Worm (Caenorhabditis elegans): ENCODE measurements around the gene apa-2.

apa-2 gene

ce11 chrX:9364501-9364900 is 26.0 kb downstream of the apa-2 start, which contains the start of gene pkc-2:
Gene pkc-2, plus strand, starts transcription at chrX:9364818.
- TF ChIP-seq lin-13 (GFP tag; optimal IDR thresholded peaks at IDR 0.05): no peak
- no peak for TF ChIP-seq egl-27 (tag; optimal IDR thresholded peaks at IDR 0.05)
- TF ChIP-seq nhr-77 (tag; optimal IDR thresholded peaks at IDR 0.05): no peak
- no peak for TF ChIP-seq lsy-2 (tag; optimal IDR thresholded peaks at IDR 0.05)
- TF ChIP-seq ama-1 (optimal IDR thresholded peaks at IDR 0.05): no peak

- TF ChIP-seq peb-1 (tag; optimal IDR thresholded peaks at IDR 0.05) (no peak), ztf-1 (GFP tag; conservative IDR thresholded peaks at IDR 0.05) (no peak), alr-1 (tag; optimal IDR thresholded peaks at IDR 0.05) (no peak), egl-27 (tag; optimal IDR thresholded peaks at IDR 0.05) (no peak), nhr-10 (tag; optimal IDR thresholded peaks at IDR 0.05) (no peak), C34F6.9 (tag; optimal IDR thresholded peaks at IDR 0.05) (no peak), nhr-25 (tag; optimal IDR thresholded peaks at IDR 0.05) (no peak), lin-11 (tag; optimal IDR thresholded peaks at IDR 0.05) (no peak), unc-39 (tag; optimal IDR thresholded peaks at IDR 0.05) (no peak), sem-4 (tag; optimal IDR thresholded peaks at IDR 0.05) (no peak), aly-2 (tag; optimal IDR thresholded peaks at IDR 0.05) (no peak), ZK546.5 (tag; optimal IDR thresholded peaks at IDR 0.05) (no peak), snpc-4 (tag; optimal IDR thresholded peaks at IDR 0.05) (no peak), fos-1 (tag; optimal IDR thresholded peaks at IDR 0.05) (no peak), nhr-6 (tag; optimal IDR thresholded peaks at IDR 0.05) (no peak)
Observed at ce11 chrX:9369927-9370326, 31.5 kb downstream of the apa-2 start.

- TF ChIP-seq R02D3.7 (tag; optimal IDR thresholded peaks at IDR 0.05) (no peak), unc-39 (tag; optimal IDR thresholded peaks at IDR 0.05) (no peak), unc-62 (GFP tag; optimal IDR thresholded peaks at IDR 0.05) (no peak), alr-1 (tag; optimal IDR thresholded peaks at IDR 0.05) (no peak), skn-1 (tag; optimal IDR thresholded peaks at IDR 0.05) (no peak), peb-1 (tag; optimal IDR thresholded peaks at IDR 0.05) (no peak), C34F6.9 (tag; optimal IDR thresholded peaks at IDR 0.05) (no peak), ZK546.5 (tag; optimal IDR thresholded peaks at IDR 0.05) (no peak), nhr-25 (tag; optimal IDR thresholded peaks at IDR 0.05) (no peak), nhr-23 (tag; optimal IDR thresholded peaks at IDR 0.05) (no peak), ceh-16 (tag; optimal IDR thresholded peaks at IDR 0.05) (no peak), lin-13 (GFP tag; optimal IDR thresholded peaks at IDR 0.05) (no peak), ztf-4 (tag; optimal IDR thresholded peaks at IDR 0.05) (no peak), ztf-1 (GFP tag; conservative IDR thresholded peaks at IDR 0.05) (no peak), ama-1 (optimal IDR thresholded peaks at IDR 0.05) (no peak), nhr-6 (tag; optimal IDR thresholded peaks at IDR 0.05) (no peak), fos-1 (tag; optimal IDR thresholded peaks at IDR 0.05) (no peak), mab-5 (tag; optimal IDR thresholded peaks at IDR 0.05) (no peak), lin-39 (tag; optimal IDR thresholded peaks at IDR 0.05) (no peak)
Observed at ce11 chrX:9372221-9372620, 33.7 kb downstream of the apa-2 start.

ce11 chrX:9372987-9373386 is 34.5 kb downstream of the apa-2 start:
- TF ChIP-seq R02D3.7 (tag; optimal IDR thresholded peaks at IDR 0.05) (no peak), nhr-129 (tag; optimal IDR thresholded peaks at IDR 0.05) (peak; percentile 61), nhr-77 (tag; optimal IDR thresholded peaks at IDR 0.05) (no peak), lin-13 (GFP tag; optimal IDR thresholded peaks at IDR 0.05) (peak; percentile 30), mdl-1 (tag; optimal IDR thresholded peaks at IDR 0.05) (no peak), aly-2 (tag; optimal IDR thresholded peaks at IDR 0.05) (no peak), fos-1 (tag; optimal IDR thresholded peaks at IDR 0.05) (peak; percentile 17), lsy-2 (tag; optimal IDR thresholded peaks at IDR 0.05) (peak in 1 of 2 experiments; percentile 26), sma-3 (GFP tag; optimal IDR thresholded peaks at IDR 0.05) (peak; percentile 34), snpc-4 (tag; optimal IDR thresholded peaks at IDR 0.05) (no peak), Y55F3AM.14 (GFP tag; optimal IDR thresholded peaks at IDR 0.05) (peak; percentile 41), nhr-6 (tag; optimal IDR thresholded peaks at IDR 0.05) (no peak), crh-2 (tag; optimal IDR thresholded peaks at IDR 0.05) (peak; percentile 26), ztf-4 (tag; optimal IDR thresholded peaks at IDR 0.05) (no peak), ceh-16 (tag; optimal IDR thresholded peaks at IDR 0.05) (peak; percentile 1), ceh-82 (tag; optimal IDR thresholded peaks at IDR 0.05) (no peak), ztf-11 (tag; optimal IDR thresholded peaks at IDR 0.05) (no peak), unc-39 (tag; optimal IDR thresholded peaks at IDR 0.05) (no peak), nhr-25 (tag; optimal IDR thresholded peaks at IDR 0.05) (no peak), dmd-4 (tag; optimal IDR thresholded peaks at IDR 0.05) (no peak), unc-62 (GFP tag; optimal IDR thresholded peaks at IDR 0.05) (no peak), ama-1 (optimal IDR thresholded peaks at IDR 0.05) (no peak), mbf-1 (tag; optimal IDR thresholded peaks at IDR 0.05) (no peak), alr-1 (tag; optimal IDR thresholded peaks at IDR 0.05) (no peak), mab-5 (tag; optimal IDR thresholded peaks at IDR 0.05) (no peak), nhr-237 (tag; optimal IDR thresholded peaks at IDR 0.05) (no peak), F13H6.1 (tag; optimal IDR thresholded peaks at IDR 0.05) (peak; percentile 48), lin-39 (tag; optimal IDR thresholded peaks at IDR 0.05) (no peak), ZK546.5 (tag; optimal IDR thresholded peaks at IDR 0.05) (no peak), unc-55 (GFP tag; optimal IDR thresholded peaks at IDR 0.05) (peak; percentile 34), peb-1 (tag; optimal IDR thresholded peaks at IDR 0.05) (no peak), blmp-1 (tag; optimal IDR thresholded peaks at IDR 0.05; ENCODE audit: insufficient read depth) (no peak), sma-9 (GFP tag; optimal IDR thresholded peaks at IDR 0.05) (no peak), sma-9 (tag; optimal IDR thresholded peaks at IDR 0.05) (no peak), elt-3 (tag; optimal IDR thresholded peaks at IDR 0.05) (no peak)
